Fruit fly (Drosophila melanogaster) whole organism, embryonic: ENCODE measurements around the gene CG32369.

Experiments
- Adf1 ChIP-seq: fragments of 200-800 bp; sonication (Bioruptor generic); IDR thresholded peaks from 2 replicates; pipeline ENCODE4 v1.3.6; 2022; ENCODE audit warnings: missing biosample characterization, missing genetic modification characterization
- Aef1 ChIP-seq: fragments of 200-800 bp; sonication (Bioruptor generic); IDR thresholded peaks from 3 replicates; pipeline ENCODE4 v1.3.6; 2022; ENCODE audit warnings: missing biosample characterization, missing genetic modification characterization
- Atf3 ChIP-seq: fragments of 200-800 bp; sonication (Bioruptor generic); optimal IDR thresholded peaks from 3 replicates; lab custom pipeline; 2016; ENCODE audit warnings: missing biosample characterization, missing genetic modification characterization
- CG10147 ChIP-seq: fragments of 200-800 bp; sonication (Bioruptor generic); optimal IDR thresholded peaks from 2 replicates; lab custom pipeline; 2019; ENCODE audit warnings: missing biosample characterization, mild to moderate bottlenecking, missing genetic modification characterization, moderate library complexity
- CG10209 ChIP-seq: fragments of 200-800 bp; sonication (Bioruptor generic); optimal IDR thresholded peaks from 3 replicates; lab custom pipeline; 2017; ENCODE audit warnings: missing biosample characterization, mild to moderate bottlenecking, missing genetic modification characterization, missing genetic modification reagents
- CG11504 ChIP-seq: fragments of 200-800 bp; sonication (Bioruptor generic); optimal IDR thresholded peaks from 3 replicates; lab custom pipeline; 2019; ENCODE audit warnings: missing biosample characterization, mild to moderate bottlenecking, missing genetic modification characterization, moderate library complexity
- CG11560 ChIP-seq: fragments of 200-800 bp; sonication (Bioruptor generic); IDR thresholded peaks from 3 replicates; pipeline ENCODE4 v1.3.6; 2022; ENCODE audit warnings: missing biosample characterization, missing genetic modification characterization
- CG12299 ChIP-seq: fragments of 200-800 bp; sonication (Bioruptor generic); optimal IDR thresholded peaks from 2 replicates; lab custom pipeline; 2018; ENCODE audit warnings: missing biosample characterization, mild to moderate bottlenecking, missing genetic modification characterization
- CG1233 ChIP-seq: fragments of 200-800 bp; sonication (Bioruptor generic); optimal IDR thresholded peaks from 4 replicates; lab custom pipeline; 2018; ENCODE audit warnings: missing biosample characterization, mild to moderate bottlenecking, missing genetic modification characterization
- CG12942 ChIP-seq: fragments of 200-800 bp; sonication (Bioruptor generic); optimal IDR thresholded peaks from 3 replicates; lab custom pipeline; 2016; ENCODE audit warnings: missing biosample characterization, missing genetic modification characterization
- CG13424 ChIP-seq: fragments of 200-800 bp; sonication (Bioruptor generic); optimal IDR thresholded peaks from 2 replicates; lab custom pipeline; 2019; ENCODE audit warnings: missing biosample characterization, mild to moderate bottlenecking, missing genetic modification characterization, moderate library complexity
- CG1602 ChIP-seq: fragments of 200-800 bp; sonication (Bioruptor generic); optimal IDR thresholded peaks from 3 replicates; lab custom pipeline; 2016; ENCODE audit warnings: missing biosample characterization, missing genetic modification characterization
- CG1647 ChIP-seq: fragments of 200-800 bp; sonication (Bioruptor generic); optimal IDR thresholded peaks from 3 replicates; lab custom pipeline; 2016; ENCODE audit warnings: missing biosample characterization, missing genetic modification characterization
- CG17328 ChIP-seq: fragments of 200-800 bp; sonication (Bioruptor generic); IDR thresholded peaks from 2 replicates; pipeline ENCODE4 v1.3.6; 2022; ENCODE audit warnings: missing biosample characterization, missing genetic modification characterization
- CG17802 ChIP-seq: fragments of 200-800 bp; sonication (Bioruptor generic); optimal IDR thresholded peaks from 2 replicates; lab custom pipeline; 2018; ENCODE audit warnings: missing biosample characterization, mild to moderate bottlenecking, missing genetic modification characterization, moderate library complexity
- CG17829 ChIP-seq: fragments of 200-800 bp; optimal IDR thresholded peaks from 2 replicates; lab custom pipeline; 2019; ENCODE audit warnings: missing biosample characterization, mild to moderate bottlenecking, missing genetic modification characterization, moderate library complexity
- CG2202 ChIP-seq: fragments of 200-800 bp; sonication (Bioruptor generic); optimal IDR thresholded peaks from 2 replicates; lab custom pipeline; 2018; ENCODE audit warnings: missing biosample characterization, mild to moderate bottlenecking, missing genetic modification characterization
- CG3065 ChIP-seq: fragments of 200-800 bp; sonication (Bioruptor generic); optimal IDR thresholded peaks from 2 replicates; lab custom pipeline; 2016; ENCODE audit warnings: missing biosample characterization, missing genetic modification characterization
- CG7839 ChIP-seq: fragments of 200-800 bp; sonication (Bioruptor generic); optimal IDR thresholded peaks from 3 replicates; lab custom pipeline; 2018; ENCODE audit warnings: missing biosample characterization, mild to moderate bottlenecking, missing genetic modification characterization, moderate library complexity
- CG9215 ChIP-seq: fragments of 200-800 bp; sonication (Bioruptor generic); IDR thresholded peaks from 2 replicates; pipeline ENCODE4 v1.3.6; 2022; ENCODE audit warnings: missing biosample characterization, missing genetic modification characterization
- CTCF ChIP-seq: fragments of 200-800 bp; sonication (Bioruptor generic); optimal IDR thresholded peaks from 2 replicates; lab custom pipeline; 2017; ENCODE audit warnings: missing biosample characterization, mild to moderate bottlenecking, missing genetic modification characterization, moderate library complexity
- Dfd ChIP-seq, 2 experiments: fragments of >200 bp; optimal IDR thresholded peaks; 2 replicates each; lab custom pipeline; 2017; ENCODE audit warnings: missing biosample characterization in 2 of 2, missing genetic modification characterization in 2 of 2
- Doc3 ChIP-seq: fragments of 200-800 bp; sonication (Bioruptor generic); IDR thresholded peaks from 3 replicates; pipeline ENCODE4 v1.3.6; 2022; ENCODE audit warnings: missing biosample characterization, missing genetic modification characterization; ENCODE audit not compliant: partially characterized antibody
- Hand ChIP-seq: fragments of 200-800 bp; sonication (Bioruptor generic); optimal IDR thresholded peaks from 2 replicates; lab custom pipeline; 2017; ENCODE audit warnings: mild to moderate bottlenecking, missing biosample characterization, missing genetic modification reagents, missing genetic modification characterization
- Hey ChIP-seq: fragments of 200-800 bp; sonication (Bioruptor generic); optimal IDR thresholded peaks from 3 replicates; lab custom pipeline; 2018; ENCODE audit warnings: missing biosample characterization, mild to moderate bottlenecking, missing genetic modification characterization
- Hr78 ChIP-seq, 2 experiments: fragments of 200-800 bp in 1 of 2; fragments of >200 bp in 1 of 2; sonication (Bioruptor generic) in 1 of 2; optimal IDR thresholded peaks; 2 replicates each; lab custom pipeline; 2017 to 2019; ENCODE audit warnings: missing biosample characterization in 2 of 2, missing genetic modification characterization in 2 of 2, mild to moderate bottlenecking in 1 of 2, moderate library complexity in 1 of 2
- Jarid2 ChIP-seq: fragments of 200-800 bp; sonication (Bioruptor generic); optimal IDR thresholded peaks from 3 replicates; lab custom pipeline; 2017; ENCODE audit warnings: mild to moderate bottlenecking, missing biosample characterization, missing genetic modification reagents, missing genetic modification characterization
- MTF-1 ChIP-seq: fragments of 200-800 bp; sonication (Bioruptor generic); optimal IDR thresholded peaks from 2 replicates; lab custom pipeline; 2018; ENCODE audit warnings: missing biosample characterization, mild to moderate bottlenecking, missing genetic modification characterization, borderline replicate concordance
- Mad ChIP-seq: fragments of 200-800 bp; sonication (Bioruptor generic); optimal IDR thresholded peaks from 2 replicates; lab custom pipeline; 2016; ENCODE audit warnings: missing biosample characterization, missing genetic modification characterization
- Myb ChIP-seq: fragments of 200-800 bp; sonication (Bioruptor generic); optimal IDR thresholded peaks from 2 replicates; lab custom pipeline; 2016; ENCODE audit warnings: missing biosample characterization, missing genetic modification characterization
- Xrp1 ChIP-seq: fragments of 200-800 bp; sonication (Bioruptor generic); IDR thresholded peaks from 2 replicates; pipeline ENCODE4 v1.3.6; 2022; ENCODE audit warnings: missing biosample characterization, missing genetic modification characterization
- bbx ChIP-seq: fragments of 200-800 bp; sonication (Bioruptor generic); IDR thresholded peaks from 2 replicates; pipeline ENCODE4 v1.3.6; 2022; ENCODE audit warnings: missing biosample characterization, missing genetic modification characterization; ENCODE audit not compliant: partially characterized antibody
- caup ChIP-seq: fragments of 200-800 bp; sonication (Bioruptor generic); optimal IDR thresholded peaks from 3 replicates; lab custom pipeline; 2017; ENCODE audit warnings: missing biosample characterization, mild to moderate bottlenecking, missing genetic modification characterization, moderate library complexity; ENCODE audit not compliant: severe bottlenecking
- crc ChIP-seq: fragments of 200-800 bp; sonication (Bioruptor generic); optimal IDR thresholded peaks from 2 replicates; lab custom pipeline; 2016; ENCODE audit warnings: missing biosample characterization, missing genetic modification characterization
- dati ChIP-seq: fragments of 200-800 bp; sonication (Bioruptor generic); IDR thresholded peaks from 2 replicates; pipeline ENCODE4 v1.3.6; 2022; ENCODE audit warnings: missing biosample characterization, missing genetic modification characterization
- dpn ChIP-seq, 2 experiments: fragments of 200-800 bp; sonication (Bioruptor generic); optimal IDR thresholded peaks; 3 replicates each; lab custom pipeline; 2016; ENCODE audit warnings: missing biosample characterization in 2 of 2, missing genetic modification characterization in 2 of 2
- ems ChIP-seq: fragments of 200-800 bp; sonication (Bioruptor generic); optimal IDR thresholded peaks from 3 replicates; lab custom pipeline; 2016; ENCODE audit warnings: missing biosample characterization, missing genetic modification characterization
- fru ChIP-seq: fragments of >200 bp; optimal IDR thresholded peaks from 2 replicates; lab custom pipeline; 2017
- gfzf ChIP-seq: fragments of 200-800 bp; sonication (Bioruptor generic); optimal IDR thresholded peaks from 2 replicates; lab custom pipeline; 2016; ENCODE audit warnings: missing biosample characterization, mild to moderate bottlenecking, missing genetic modification characterization, moderate library complexity
- gsb ChIP-seq: fragments of 200-800 bp; sonication (Bioruptor generic); IDR thresholded peaks from 2 replicates; pipeline ENCODE4 v1.3.6; 2022; ENCODE audit warnings: missing biosample characterization, missing genetic modification characterization
- hbn ChIP-seq: fragments of 200-800 bp; sonication (Bioruptor generic); IDR thresholded peaks from 2 replicates; pipeline ENCODE4 v1.3.6; 2022; ENCODE audit warnings: missing biosample characterization, missing genetic modification characterization; ENCODE audit not compliant: partially characterized antibody
- jumu ChIP-seq: fragments of 200-800 bp; sonication (Bioruptor generic); optimal IDR thresholded peaks from 3 replicates; lab custom pipeline; 2016; ENCODE audit warnings: missing biosample characterization, missing genetic modification characterization
- kay ChIP-seq: fragments of 200-800 bp; sonication (Bioruptor generic); optimal IDR thresholded peaks from 2 replicates; lab custom pipeline; 2016; ENCODE audit warnings: missing biosample characterization, missing genetic modification characterization
- lbe ChIP-seq: fragments of 200-800 bp; sonication (Bioruptor generic); optimal IDR thresholded peaks from 2 replicates; lab custom pipeline; 2016; ENCODE audit warnings: missing biosample characterization, mild to moderate bottlenecking, missing genetic modification characterization
- pzg ChIP-seq: fragments of 200-800 bp; sonication (Bioruptor generic); optimal IDR thresholded peaks from 3 replicates; lab custom pipeline; 2018; ENCODE audit warnings: missing biosample characterization, mild to moderate bottlenecking, missing genetic modification characterization, moderate library complexity
- rib ChIP-seq: fragments of 200-800 bp; sonication (Bioruptor generic); IDR thresholded peaks from 2 replicates; pipeline ENCODE4 v1.3.6; 2022; ENCODE audit warnings: missing biosample characterization, missing genetic modification characterization
- salm ChIP-seq: fragments of 200-800 bp; sonication (Bioruptor generic); optimal IDR thresholded peaks from 2 replicates; lab custom pipeline; 2018; ENCODE audit warnings: missing biosample characterization, mild to moderate bottlenecking, missing genetic modification characterization
- sisA ChIP-seq: fragments of 200-800 bp; sonication (Bioruptor generic); IDR thresholded peaks from 2 replicates; pipeline ENCODE4 v1.3.6; 2022; ENCODE audit warnings: missing biosample characterization, missing genetic modification characterization
- tll ChIP-seq, 2 experiments: fragments of 200-800 bp in 1 of 2; fragments of >200 bp in 1 of 2; sonication (Bioruptor generic) in 1 of 2; optimal IDR thresholded peaks; 2 replicates each; lab custom pipeline; 2017 to 2019; ENCODE audit warnings: missing biosample characterization in 2 of 2, missing genetic modification characterization in 2 of 2, mild to moderate bottlenecking in 1 of 2, moderate library complexity in 1 of 2
- toy ChIP-seq: fragments of 200-800 bp; sonication (Bioruptor generic); IDR thresholded peaks from 2 replicates; pipeline ENCODE4 v1.3.6; 2022; ENCODE audit warnings: missing biosample characterization, missing genetic modification characterization

Gene CG32369

dm6 chr3L:7854752-7855454 is 45.3 kb upstream of the CG32369 start (continued):
- TF ChIP-seq Hr78 (GFP tag; optimal IDR thresholded peaks at IDR 0.05; lab: Kevin White, UChicago), result peak in 1 of 2 experiments; percentile 99
- no peak for TF ChIP-seq CG13424 (tag; lab: Kevin White, UChicago)
- TF ChIP-seq pzg (GFP tag; lab: Kevin White, UChicago), result no peak
- peak; percentile 74 for TF ChIP-seq CG12299 (tag; lab: Kevin White, UChicago)
- no peak for TF ChIP-seq dati (GFP tag; lab: Robert Waterston, UW)
- no peak for TF ChIP-seq Myb (GFP tag; lab: Kevin White, UChicago)
- TF ChIP-seq crc (GFP tag; lab: Kevin White, UChicago), result peak; percentile 15
- TF ChIP-seq Xrp1 (GFP tag; lab: Robert Waterston, UW), result 0 out of 2 replicates have a peak, but pooled peaks have one; percentile 14
- TF ChIP-seq gfzf (GFP tag; lab: Kevin White, UChicago), result no peak
- TF ChIP-seq fru (lab: Kevin White, UChicago), result no peak
- TF ChIP-seq Jarid2 (GFP tag; lab: Kevin White, UChicago), result peak; percentile 63
- TF ChIP-seq Hey (tag; lab: Kevin White, UChicago), result peak; percentile 64
- TF ChIP-seq salm (tag; lab: Kevin White, UChicago), result peak; percentile 68
- no peak for TF ChIP-seq CG9215 (GFP tag; lab: Robert Waterston, UW)
- peak; percentile 52 for TF ChIP-seq CG2202 (tag; lab: Kevin White, UChicago)
- TF ChIP-seq Mad, result no peak
- TF ChIP-seq rib (GFP tag; lab: Robert Waterston, UW), result peak; percentile 45; the same call in 1 of the 2 replicates
- peak; percentile 4 for TF ChIP-seq lbe (GFP tag; lab: Kevin White, UChicago)
- peak; percentile 85 for TF ChIP-seq caup (GFP tag; lab: Kevin White, UChicago)
- TF ChIP-seq CG17328 (GFP tag; lab: Robert Waterston, UW), result peak; percentile 71
- peak; percentile 14 for TF ChIP-seq ems (GFP tag; lab: Kevin White, UChicago)
- TF ChIP-seq CG7839, result peak; percentile 36
- TF ChIP-seq Doc3 (GFP tag; lab: Robert Waterston, UW), result no peak
- peak; percentile 34 for TF ChIP-seq CG17829 (tag; lab: Kevin White, UChicago)
- no peak for TF ChIP-seq toy
- no peak for TF ChIP-seq kay (GFP tag; lab: Kevin White, UChicago)
- peak; percentile 12 for TF ChIP-seq CG10209 (GFP tag; lab: Kevin White, UChicago)
- no peak for TF ChIP-seq CG17802
- peak; percentile 94 for TF ChIP-seq MTF-1 (GFP tag; lab: Kevin White, UChicago)
- TF ChIP-seq CG10147, result peak; percentile 45
- TF ChIP-seq bbx (GFP tag; lab: Robert Waterston, UW), result no peak; the same call in 1 of the 2 replicates
- no peak for TF ChIP-seq dpn (GFP tag; optimal IDR thresholded peaks at IDR 0.05; lab: Kevin White, UChicago)
- no peak for TF ChIP-seq CG11560 (tag; lab: Robert Waterston, UW)
- TF ChIP-seq gsb (GFP tag; lab: Robert Waterston, UW), result no peak
- no peak for TF ChIP-seq Atf3
- no peak for TF ChIP-seq CG12942 (GFP tag; lab: Kevin White, UChicago)
- TF ChIP-seq CG1647 (GFP tag; lab: Kevin White, UChicago), result no peak
- no peak for TF ChIP-seq Aef1 (GFP tag; lab: Robert Waterston, UW)
- TF ChIP-seq hbn (GFP tag; lab: Robert Waterston, UW), result no peak
- TF ChIP-seq sisA (GFP tag; lab: Robert Waterston, UW), result no peak
- no peak for TF ChIP-seq Dfd (GFP tag; optimal IDR thresholded peaks at IDR 0.05; lab: Kevin White, UChicago)
- TF ChIP-seq Hand (GFP tag; lab: Kevin White, UChicago), result peak; percentile 78
- peak; percentile 55 for TF ChIP-seq CG11504
- peak; percentile 97 for TF ChIP-seq Adf1
- TF ChIP-seq jumu, result no peak
- no peak for TF ChIP-seq tll (GFP tag; optimal IDR thresholded peaks at IDR 0.05; lab: Kevin White, UChicago)
- TF ChIP-seq CG3065 (GFP tag; lab: Kevin White, UChicago), result no peak
- no peak for TF ChIP-seq CG1602 (GFP tag; lab: Kevin White, UChicago)
- TF ChIP-seq CTCF (GFP tag; lab: Kevin White, UChicago), result peak; percentile 64
- TF ChIP-seq CG1233 (GFP tag; lab: Kevin White, UChicago), result peak; percentile 69
